Fruit fly (Drosophila melanogaster): ENCODE results near the gene CG43347.

DNA sequence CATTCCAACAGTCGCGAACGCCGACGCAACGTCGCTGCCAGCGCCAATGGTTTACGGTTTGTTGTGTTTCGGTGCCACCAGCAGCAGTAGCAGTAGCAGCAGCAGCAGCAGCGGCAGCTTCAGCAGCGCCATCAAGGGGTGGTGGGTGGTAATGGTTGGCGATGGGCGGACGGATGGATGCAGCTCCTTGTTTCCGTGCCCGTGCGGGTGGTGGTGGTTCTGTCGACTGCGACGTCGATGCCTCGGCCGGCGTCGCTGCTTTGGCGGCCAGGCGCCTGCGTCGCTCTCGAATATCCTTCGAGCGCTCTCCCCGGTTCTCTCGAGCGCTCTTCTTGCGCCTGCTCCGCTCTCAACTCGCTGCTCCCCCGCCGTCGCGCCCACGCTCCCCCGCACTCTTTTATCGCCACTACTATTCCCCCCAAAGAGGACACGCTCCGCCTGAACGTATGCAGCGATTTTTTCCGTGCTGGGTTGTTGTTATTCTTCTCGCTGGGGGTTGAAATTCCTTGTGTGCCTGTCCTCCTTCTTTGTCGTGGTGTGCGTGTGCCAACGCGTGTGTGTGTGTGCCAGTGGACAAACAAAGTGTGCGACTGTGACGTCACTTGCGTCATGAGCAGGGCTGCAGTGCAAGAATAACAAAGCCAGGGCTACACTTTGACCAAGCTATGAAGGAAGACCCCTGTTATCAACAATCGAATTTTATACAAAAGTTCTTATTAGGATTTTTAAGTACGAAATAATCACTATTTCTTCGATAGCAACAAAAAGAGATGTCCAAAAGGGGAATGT, 1.4 kb upstream of the CG43347 start:
- TF ChIP-seq Mnt (GFP tag; optimal IDR thresholded peaks at IDR 0.05), result no peak
- TF ChIP-seq CG11617 (GFP tag; optimal IDR thresholded peaks at IDR 0.05), result no peak
- TF ChIP-seq kay (GFP tag; ENCODE audit: borderline replicate concordance), result no peak
- no peak for TF ChIP-seq CG14711 (tag; optimal IDR thresholded peaks at IDR 0.05)
- no peak for TF ChIP-seq pad (GFP tag; optimal IDR thresholded peaks at IDR 0.05)
- no peak for TF ChIP-seq Hr96 (GFP tag; optimal IDR thresholded peaks at IDR 0.05)

Data from whole organism, adult.